Worm (Caenorhabditis elegans) whole organism, L1 larva: ENCODE data around the gene K04A8.20.

Source experiments
- C16A3.4 ChIP-seq: fragments of 150-350 bp; optimal IDR thresholded peaks from 2 replicates; lab custom pipeline; 2014; ENCODE audit warnings: missing biosample characterization, missing genetic modification characterization
- C34B4.2 ChIP-seq: sonication (generic microtip); optimal IDR thresholded peaks from 2 replicates; lab custom pipeline; 2017; ENCODE audit warnings: mild to moderate bottlenecking, missing genetic modification characterization, missing compliant biosample characterization
- blmp-1 ChIP-seq: fragments of 150-350 bp; optimal IDR thresholded peaks from 2 replicates; lab custom pipeline; 2014; ENCODE audit warnings: missing biosample characterization, missing genetic modification characterization
- ceh-63 ChIP-seq: fragments of 200-800 bp; sonication (Bioruptor generic); optimal IDR thresholded peaks from 2 replicates; lab custom pipeline; 2018; ENCODE audit warnings: mild to moderate bottlenecking, missing genetic modification characterization, missing compliant biosample characterization
- dsc-1 ChIP-seq: sonication (generic microtip); optimal IDR thresholded peaks from 2 replicates; lab custom pipeline; 2016; ENCODE audit warnings: mild to moderate bottlenecking, missing genetic modification characterization, missing compliant biosample characterization
- efl-1 ChIP-seq, 4 experiments: fragments of 150-350 bp; optimal IDR thresholded peaks in 3 of 4; peaks in 1 of 4; 1 replicate in 1 of 4; 2 replicates in 3 of 4; lab custom pipeline; 2014; ENCODE audit warnings: missing biosample characterization in 2 of 4, missing genetic modification characterization in 2 of 4, missing genetic modification reagents in 2 of 4
- efl-3 ChIP-seq: fragments of 200-800 bp; sonication (Bioruptor generic); optimal IDR thresholded peaks from 2 replicates; lab custom pipeline; 2018; ENCODE audit warnings: mild to moderate bottlenecking, missing genetic modification characterization, missing compliant biosample characterization
- egl-27 ChIP-seq, 2 experiments: fragments of 150-350 bp in 1 of 2; sonication (generic microtip); optimal IDR thresholded peaks; 3 replicates each; lab custom pipeline; 2017 to 2018; ENCODE audit warnings: missing biosample characterization in 2 of 2, missing genetic modification characterization in 2 of 2, missing genetic modification reagents in 2 of 2
- elt-2 ChIP-seq: sonication (generic microtip); optimal IDR thresholded peaks from 2 replicates; lab custom pipeline; 2016; ENCODE audit warnings: missing genetic modification characterization, mild to moderate bottlenecking, inconsistent platforms, missing compliant biosample characterization, missing genetic modification reagents
- elt-3 ChIP-seq, 6 experiments: fragments of 150-350 bp in 1 of 6; sonication (generic microtip); optimal IDR thresholded peaks; 2 replicates each; lab custom pipeline; 2017 to 2018; ENCODE audit warnings: missing biosample characterization in 6 of 6, missing genetic modification characterization in 6 of 6, inconsistent platforms in 1 of 6
- fkh-8 ChIP-seq: sonication (generic microtip); optimal IDR thresholded peaks from 2 replicates; lab custom pipeline; 2016; ENCODE audit warnings: mild to moderate bottlenecking, missing genetic modification characterization, missing compliant biosample characterization
- grh-1 ChIP-seq: fragments of 200-800 bp; sonication (Bioruptor generic); IDR thresholded peaks from 2 replicates; pipeline ENCODE4 v1.3.6; 2022; ENCODE audit warnings: missing genetic modification reagents, missing genetic modification characterization, missing compliant biosample characterization
- hlh-17 ChIP-seq: fragments of 200-800 bp; sonication (Bioruptor generic); optimal IDR thresholded peaks from 2 replicates; lab custom pipeline; 2018; ENCODE audit warnings: missing genetic modification characterization, mild to moderate bottlenecking, missing compliant biosample characterization, moderate library complexity, borderline replicate concordance
- irx-1 ChIP-seq: sonication (generic microtip); optimal IDR thresholded peaks from 2 replicates; lab custom pipeline; 2016; ENCODE audit warnings: missing genetic modification characterization, missing compliant biosample characterization
- lin-13 ChIP-seq: fragments of 150-350 bp; optimal IDR thresholded peaks from 2 replicates; lab custom pipeline; 2014; ENCODE audit warnings: missing biosample characterization, missing genetic modification reagents, missing genetic modification characterization
- lin-14 ChIP-seq: fragments of 200-800 bp; sonication (Bioruptor generic); optimal IDR thresholded peaks from 2 replicates; lab custom pipeline; 2018; ENCODE audit warnings: mild to moderate bottlenecking, missing genetic modification characterization, moderate library complexity, missing compliant biosample characterization
- lin-35 ChIP-seq, 2 experiments: fragments of 150-350 bp; optimal IDR thresholded peaks; 2 replicates each; lab custom pipeline; 2014; ENCODE audit warnings: missing biosample characterization in 2 of 2, missing genetic modification characterization in 2 of 2, missing genetic modification reagents in 2 of 2
- lsy-2 ChIP-seq, 2 experiments: fragments of 150-350 bp; optimal IDR thresholded peaks; 2 replicates each; lab custom pipeline; 2014; ENCODE audit warnings: missing biosample characterization in 2 of 2, missing genetic modification characterization in 2 of 2
- mdl-1 ChIP-seq, 2 experiments: fragments of 150-350 bp; optimal IDR thresholded peaks; 2 replicates each; lab custom pipeline; 2014 to 2017; ENCODE audit warnings: missing biosample characterization in 2 of 2, missing genetic modification characterization in 2 of 2, inconsistent platforms in 1 of 2
- mep-1 ChIP-seq: fragments of 150-350 bp; optimal IDR thresholded peaks from 2 replicates; lab custom pipeline; 2014; ENCODE audit warnings: missing biosample characterization, missing genetic modification characterization
- nhr-11 ChIP-seq: fragments of 150-350 bp; optimal IDR thresholded peaks from 2 replicates; lab custom pipeline; 2014; ENCODE audit warnings: missing biosample characterization, missing genetic modification characterization
- nhr-19 ChIP-seq: fragments of 200-800 bp; sonication (Bioruptor generic); conservative IDR thresholded peaks from 2 replicates; pipeline ENCODE4 v1.3.6; 2022; ENCODE audit warnings: missing genetic modification characterization, missing compliant biosample characterization
- nhr-20 ChIP-seq: sonication (generic microtip); optimal IDR thresholded peaks from 2 replicates; lab custom pipeline; 2016; ENCODE audit warnings: mild to moderate bottlenecking, missing genetic modification characterization, missing compliant biosample characterization
- nhr-47 ChIP-seq: sonication (generic microtip); optimal IDR thresholded peaks from 2 replicates; lab custom pipeline; 2016; ENCODE audit warnings: mild to moderate bottlenecking, missing genetic modification characterization, moderate library complexity, missing compliant biosample characterization
- nhr-71 ChIP-seq: sonication (generic microtip); optimal IDR thresholded peaks from 2 replicates; lab custom pipeline; 2016; ENCODE audit warnings: mild to moderate bottlenecking, missing genetic modification characterization, moderate library complexity, missing compliant biosample characterization
- nhr-84 ChIP-seq: sonication (generic microtip); optimal IDR thresholded peaks from 2 replicates; lab custom pipeline; 2017; ENCODE audit warnings: missing biosample characterization, missing genetic modification characterization
- nhr-85 ChIP-seq: sonication (generic microtip); peaks from one replicate; lab custom pipeline; 2016; ENCODE audit warnings: missing genetic modification characterization, inconsistent platforms, missing compliant biosample characterization
- pag-3 ChIP-seq: sonication (generic microtip); optimal IDR thresholded peaks from 2 replicates; lab custom pipeline; 2017; ENCODE audit warnings: missing genetic modification characterization, mild to moderate bottlenecking, missing compliant biosample characterization, antibody characterized with exemption, borderline replicate concordance; ENCODE audit not compliant: insufficient read depth
- pax-3 ChIP-seq: fragments of 200-800 bp; sonication (Bioruptor generic); optimal IDR thresholded peaks from 2 replicates; lab custom pipeline; 2018; ENCODE audit warnings: mild to moderate bottlenecking, missing genetic modification characterization, moderate library complexity, missing compliant biosample characterization
- pqm-1 ChIP-seq: sonication (generic microtip); optimal IDR thresholded peaks from 3 replicates; lab custom pipeline; 2017; ENCODE audit warnings: missing biosample characterization, missing genetic modification characterization
- skn-1 ChIP-seq: fragments of 150-350 bp; optimal IDR thresholded peaks from 2 replicates; lab custom pipeline; 2014; ENCODE audit warnings: missing biosample characterization, missing genetic modification characterization
- snu-23 ChIP-seq: sonication (generic microtip); optimal IDR thresholded peaks from 2 replicates; lab custom pipeline; 2016; ENCODE audit warnings: missing genetic modification characterization, missing compliant biosample characterization
- sup-37 ChIP-seq: fragments of 200-800 bp; sonication (Bioruptor generic); optimal IDR thresholded peaks from 2 replicates; lab custom pipeline; 2018; ENCODE audit warnings: mild to moderate bottlenecking, missing genetic modification characterization, missing compliant biosample characterization
- tbx-2 ChIP-seq: sonication (generic microtip); optimal IDR thresholded peaks from 2 replicates; lab custom pipeline; 2016; ENCODE audit warnings: missing genetic modification characterization, missing compliant biosample characterization
- unc-30 ChIP-seq: sonication (generic microtip); optimal IDR thresholded peaks from 2 replicates; lab custom pipeline; 2017; ENCODE audit warnings: missing biosample characterization, missing genetic modification characterization
- unc-62 ChIP-seq: fragments of 150-350 bp; optimal IDR thresholded peaks from 2 replicates; lab custom pipeline; 2014; ENCODE audit warnings: missing biosample characterization, missing genetic modification reagents, missing genetic modification characterization
- unc-86 ChIP-seq: sonication (generic microtip); optimal IDR thresholded peaks from 2 replicates; lab custom pipeline; 2016; ENCODE audit warnings: missing genetic modification characterization, missing compliant biosample characterization
- ztf-11 ChIP-seq, 2 experiments: sonication (generic microtip); optimal IDR thresholded peaks; 2 replicates each; lab custom pipeline; 2016 to 2017; ENCODE audit warnings: missing genetic modification characterization in 2 of 2, missing biosample characterization in 1 of 2, missing compliant biosample characterization in 1 of 2

K04A8.20 gene

DNA sequence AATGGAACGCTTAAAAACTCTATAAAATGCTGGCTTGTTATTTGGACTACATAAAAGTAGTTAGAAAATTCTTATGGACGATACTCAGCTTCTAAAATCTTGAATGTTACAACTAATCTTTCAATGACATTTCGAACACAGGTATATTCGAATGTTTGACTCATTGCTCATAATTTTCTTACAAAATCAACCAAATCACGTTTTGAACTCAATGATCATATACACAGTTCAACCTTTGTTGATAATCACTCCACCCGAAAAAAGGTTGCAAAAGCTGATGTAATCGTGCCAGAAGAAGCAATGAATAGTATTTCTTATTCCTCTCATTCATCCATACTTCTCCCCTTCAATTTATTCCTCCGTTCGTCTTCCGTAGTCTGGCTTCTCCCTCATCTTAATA is at the start of gene K04A8.20:
Gene K04A8.20 (plus strand): TSS at position 301 of the 400 bp plus-strand sequence.
- TF ChIP-seq efl-1 (optimal IDR thresholded peaks at IDR 0.05; lab: Kevin White, UChicago) (no peak), efl-1 (GFP tag; optimal IDR thresholded peaks at IDR 0.05 in 1 of 2; lab: Kevin White, UChicago) (peak in 1 of 2 experiments; percentile 83), lin-14 (GFP tag; lab: Kevin White, UChicago) (no peak)

DNA sequence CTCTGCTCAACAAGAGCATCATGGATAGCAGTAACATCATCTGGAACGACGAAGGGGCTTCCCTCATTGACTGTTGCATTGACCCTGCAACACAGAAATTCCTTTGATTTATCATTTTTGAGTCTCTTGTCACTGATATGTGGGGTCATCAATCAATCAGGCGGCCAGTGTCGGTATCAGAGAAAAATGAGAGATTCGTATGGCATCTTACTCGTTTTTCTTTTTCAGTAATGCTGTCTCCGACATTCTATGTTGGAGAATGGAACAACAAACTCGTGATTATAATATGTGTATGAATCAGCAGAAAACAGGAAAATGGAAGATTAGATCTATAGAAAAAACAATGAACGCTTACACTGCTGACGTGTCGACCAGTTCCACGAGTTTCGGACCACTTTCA is 46.1 kb upstream of the K04A8.20 start:
- TF ChIP-seq hlh-17 (GFP tag; lab: Kevin White, UChicago) (no peak), nhr-71 (peak; percentile 64), C16A3.4 (tag; lab: Kevin White, UChicago) (no peak), blmp-1 (tag; lab: Kevin White, UChicago) (peak; percentile 80), tbx-2 (peak; percentile 18), sup-37 (GFP tag; lab: Kevin White, UChicago) (no peak), unc-62 (no peak), nhr-85 (tag; lab: Kevin White, UChicago) (peak; percentile 91), pax-3 (tag; lab: Kevin White, UChicago) (no peak), skn-1 (tag; lab: Kevin White, UChicago) (no peak), elt-2 (tag; lab: Kevin White, UChicago) (no peak), pqm-1 (no peak), unc-30 (no peak), dsc-1 (tag; lab: Kevin White, UChicago) (no peak), irx-1 (tag; lab: Kevin White, UChicago) (no peak), elt-3 (tag; optimal IDR thresholded peaks at IDR 0.05; lab: Kevin White, UChicago) (peak in 4 of 6 experiments; percentile 11 to 86 (median 61)), unc-86 (no peak), mep-1 (tag; lab: Kevin White, UChicago) (peak; percentile 12), lsy-2 (tag; optimal IDR thresholded peaks at IDR 0.05; lab: Kevin White, UChicago) (peak in 1 of 2 experiments; percentile 49), lin-35 (GFP tag; optimal IDR thresholded peaks at IDR 0.05; lab: Kevin White, UChicago) (peak in 1 of 2 experiments; percentile 55), ceh-63 (GFP tag; lab: Kevin White, UChicago) (no peak), nhr-19 (GFP tag; lab: Robert Waterston, UW) (peak; percentile 32; the same call in 1 of the 2 replicates), nhr-11 (tag; lab: Kevin White, UChicago) (no peak), efl-1 (optimal IDR thresholded peaks at IDR 0.05; lab: Kevin White, UChicago) (no peak), efl-1 (GFP tag; optimal IDR thresholded peaks at IDR 0.05 in 1 of 2; lab: Kevin White, UChicago) (peak in 1 of 2 experiments; percentile 94), fkh-8 (no peak), nhr-47 (tag; lab: Kevin White, UChicago) (no peak), ztf-11 (tag; optimal IDR thresholded peaks at IDR 0.05; lab: Kevin White, UChicago) (no peak), C34B4.2 (tag; lab: Kevin White, UChicago) (no peak), lin-13 (no peak), efl-3 (GFP tag; lab: Kevin White, UChicago) (no peak), snu-23 (GFP tag; lab: Kevin White, UChicago) (peak; percentile 42), egl-27 (tag; optimal IDR thresholded peaks at IDR 0.05; lab: Kevin White, UChicago) (no peak), lin-14 (GFP tag; lab: Kevin White, UChicago) (peak; percentile 69), nhr-84 (no peak), pag-3 (tag; lab: Kevin White, UChicago) (peak; percentile 32), grh-1 (peak; percentile 6; the same call in 1 of the 2 replicates), mdl-1 (tag; optimal IDR thresholded peaks at IDR 0.05; lab: Kevin White, UChicago) (no peak), nhr-20 (tag; lab: Kevin White, UChicago) (peak; percentile 74)
